Fruit fly (Drosophila melanogaster) whole organism, embryonic: ENCODE measurements around the gene trr.

Experiments used
- B-H2 ChIP-seq: fragments of 200-800 bp; sonication (Bioruptor generic); optimal IDR thresholded peaks from 2 replicates; lab custom pipeline; 2018; ENCODE audit warnings: missing biosample characterization, mild to moderate bottlenecking, missing genetic modification characterization
- Bdp1 ChIP-seq: fragments of 200-800 bp; sonication (Bioruptor generic); optimal IDR thresholded peaks from 3 replicates; lab custom pipeline; 2016; ENCODE audit warnings: missing biosample characterization, missing genetic modification characterization
- CG10462 ChIP-seq: fragments of 200-800 bp; sonication (Bioruptor generic); optimal IDR thresholded peaks from 2 replicates; lab custom pipeline; 2016; ENCODE audit warnings: missing biosample characterization, missing genetic modification characterization
- CG12299 ChIP-seq: fragments of 200-800 bp; sonication (Bioruptor generic); optimal IDR thresholded peaks from 2 replicates; lab custom pipeline; 2018; ENCODE audit warnings: missing biosample characterization, mild to moderate bottlenecking, missing genetic modification characterization
- CG13894 ChIP-seq: fragments of 200-800 bp; sonication (Bioruptor generic); optimal IDR thresholded peaks from 3 replicates; lab custom pipeline; 2018; ENCODE audit warnings: missing biosample characterization, mild to moderate bottlenecking, missing genetic modification characterization, moderate library complexity
- CG14050 ChIP-seq: fragments of 200-800 bp; sonication (Bioruptor generic); IDR thresholded peaks from 3 replicates; pipeline ENCODE4 v1.3.6; 2022; ENCODE audit warnings: missing biosample characterization, missing genetic modification characterization
- CG2202 ChIP-seq: fragments of 200-800 bp; sonication (Bioruptor generic); optimal IDR thresholded peaks from 2 replicates; lab custom pipeline; 2018; ENCODE audit warnings: missing biosample characterization, mild to moderate bottlenecking, missing genetic modification characterization
- CG2889 ChIP-seq: fragments of 200-800 bp; sonication (Bioruptor generic); IDR thresholded peaks from 3 replicates; pipeline ENCODE4 v1.3.6; 2022; ENCODE audit warnings: missing biosample characterization, missing genetic modification characterization
- CG31388 ChIP-seq: fragments of 200-800 bp; sonication (Bioruptor generic); optimal IDR thresholded peaks from 2 replicates; lab custom pipeline; 2016; ENCODE audit warnings: missing biosample characterization, missing genetic modification characterization
- CG3163 ChIP-seq: fragments of 200-800 bp; sonication (Bioruptor generic); optimal IDR thresholded peaks from 3 replicates; lab custom pipeline; 2016; ENCODE audit warnings: missing biosample characterization, missing genetic modification characterization
- CG32532 ChIP-seq: fragments of 200-800 bp; sonication (Bioruptor generic); IDR thresholded peaks from 2 replicates; pipeline ENCODE4 v1.3.6; 2022; ENCODE audit warnings: missing biosample characterization, missing genetic modification characterization
- CG32767 ChIP-seq: fragments of 200-800 bp; sonication (Bioruptor generic); IDR thresholded peaks from 2 replicates; pipeline ENCODE4 v1.3.6; 2022; ENCODE audit warnings: missing biosample characterization, missing genetic modification characterization
- CG4617 ChIP-seq: fragments of 200-800 bp; sonication (Bioruptor generic); optimal IDR thresholded peaks from 3 replicates; lab custom pipeline; 2016; ENCODE audit warnings: missing biosample characterization, missing genetic modification characterization, borderline replicate concordance
- CG5180 ChIP-seq: fragments of 200-800 bp; sonication (Bioruptor generic); optimal IDR thresholded peaks from 3 replicates; lab custom pipeline; 2017; ENCODE audit warnings: missing biosample characterization, missing genetic modification characterization, mild to moderate bottlenecking, moderate library complexity, missing genetic modification reagents
- CG5953 ChIP-seq: fragments of 200-800 bp; sonication (Bioruptor generic); IDR thresholded peaks from 2 replicates; pipeline ENCODE4 v1.3.6; 2022; ENCODE audit warnings: missing biosample characterization, missing genetic modification characterization
- CG6689 ChIP-seq: fragments of 200-800 bp; sonication (Bioruptor generic); IDR thresholded peaks from 2 replicates; pipeline ENCODE4 v1.3.6; 2022; ENCODE audit warnings: missing biosample characterization, missing genetic modification characterization
- CG7372 ChIP-seq: fragments of 200-800 bp; sonication (Bioruptor generic); IDR thresholded peaks from 2 replicates; pipeline ENCODE4 v1.3.6; 2022; ENCODE audit warnings: missing biosample characterization, missing genetic modification characterization
- CG9215 ChIP-seq: fragments of 200-800 bp; sonication (Bioruptor generic); IDR thresholded peaks from 2 replicates; pipeline ENCODE4 v1.3.6; 2022; ENCODE audit warnings: missing biosample characterization, missing genetic modification characterization
- Chrac-16 ChIP-seq: fragments of 200-800 bp; sonication (Bioruptor generic); optimal IDR thresholded peaks from 3 replicates; lab custom pipeline; 2016; ENCODE audit warnings: missing biosample characterization, missing genetic modification characterization
- Drgx ChIP-seq: fragments of 200-800 bp; sonication (Bioruptor generic); IDR thresholded peaks from 2 replicates; pipeline ENCODE4 v1.3.6; 2022; ENCODE audit warnings: missing biosample characterization, missing genetic modification characterization
- Eip74EF ChIP-seq, 2 experiments: fragments of 200-800 bp in 1 of 2; fragments of >200 bp in 1 of 2; sonication (Bioruptor generic) in 1 of 2; optimal IDR thresholded peaks; 2 replicates each; lab custom pipeline; 2017 to 2019; ENCODE audit warnings: missing biosample characterization in 2 of 2, missing genetic modification characterization in 2 of 2, mild to moderate bottlenecking in 1 of 2, moderate library complexity in 1 of 2
- HLH3B ChIP-seq: fragments of 200-800 bp; sonication (Bioruptor generic); IDR thresholded peaks from 2 replicates; pipeline ENCODE4 v1.3.6; 2022; ENCODE audit warnings: missing biosample characterization, missing genetic modification characterization
- Jarid2 ChIP-seq: fragments of 200-800 bp; sonication (Bioruptor generic); optimal IDR thresholded peaks from 3 replicates; lab custom pipeline; 2017; ENCODE audit warnings: mild to moderate bottlenecking, missing biosample characterization, missing genetic modification reagents, missing genetic modification characterization
- Lhr ChIP-seq: fragments of 200-800 bp; sonication (Bioruptor generic); optimal IDR thresholded peaks from 3 replicates; lab custom pipeline; 2017; ENCODE audit warnings: mild to moderate bottlenecking, missing biosample characterization, missing genetic modification reagents, missing genetic modification characterization
- Lpt ChIP-seq: fragments of >200 bp; optimal IDR thresholded peaks from 2 replicates; lab custom pipeline; 2018; ENCODE audit warnings: missing biosample characterization, missing genetic modification characterization
- Mes4 ChIP-seq: fragments of 200-800 bp; sonication (Bioruptor generic); optimal IDR thresholded peaks from 2 replicates; lab custom pipeline; 2016; ENCODE audit warnings: missing biosample characterization, missing genetic modification characterization
- Nf-YC ChIP-seq: fragments of 200-800 bp; optimal IDR thresholded peaks from 3 replicates; lab custom pipeline; 2019; ENCODE audit warnings: missing biosample characterization, mild to moderate bottlenecking, missing genetic modification characterization, moderate library complexity
- Sry-β ChIP-seq: fragments of 200-800 bp; sonication (Bioruptor generic); optimal IDR thresholded peaks from 2 replicates; lab custom pipeline; 2018; ENCODE audit warnings: missing biosample characterization, mild to moderate bottlenecking, missing genetic modification characterization, moderate library complexity
- bcd ChIP-seq: fragments of 200-800 bp; sonication (Bioruptor generic); optimal IDR thresholded peaks from 2 replicates; lab custom pipeline; 2017; ENCODE audit warnings: missing biosample characterization, mild to moderate bottlenecking, missing genetic modification characterization
- btn ChIP-seq: fragments of 200-800 bp; sonication (Bioruptor generic); optimal IDR thresholded peaks from 2 replicates; lab custom pipeline; 2016; ENCODE audit warnings: missing biosample characterization, missing genetic modification characterization
- croc ChIP-seq: fragments of 200-800 bp; sonication (Bioruptor generic); conservative IDR thresholded peaks from 3 replicates; pipeline ENCODE4 v1.3.6; 2022; ENCODE audit warnings: missing biosample characterization, missing genetic modification characterization
- ewg ChIP-seq: fragments of 200-800 bp; sonication (Bioruptor generic); optimal IDR thresholded peaks from 3 replicates; lab custom pipeline; 2017; ENCODE audit warnings: mild to moderate bottlenecking, missing biosample characterization, missing genetic modification reagents, missing genetic modification characterization
- grau ChIP-seq: fragments of 200-800 bp; optimal IDR thresholded peaks from 3 replicates; lab custom pipeline; 2019; ENCODE audit warnings: missing biosample characterization, mild to moderate bottlenecking, missing genetic modification characterization, moderate library complexity
- gsb ChIP-seq: fragments of 200-800 bp; sonication (Bioruptor generic); IDR thresholded peaks from 2 replicates; pipeline ENCODE4 v1.3.6; 2022; ENCODE audit warnings: missing biosample characterization, missing genetic modification characterization
- ham ChIP-seq: fragments of 200-800 bp; sonication (Bioruptor generic); IDR thresholded peaks from 2 replicates; pipeline ENCODE4 v1.3.6; 2022; ENCODE audit warnings: missing biosample characterization, missing genetic modification characterization
- hbn ChIP-seq: fragments of 200-800 bp; sonication (Bioruptor generic); IDR thresholded peaks from 2 replicates; pipeline ENCODE4 v1.3.6; 2022; ENCODE audit warnings: missing biosample characterization, missing genetic modification characterization; ENCODE audit not compliant: partially characterized antibody
- her ChIP-seq: fragments of 200-800 bp; sonication (Bioruptor generic); optimal IDR thresholded peaks from 2 replicates; lab custom pipeline; 2016; ENCODE audit warnings: missing biosample characterization, missing genetic modification characterization
- hkb ChIP-seq, 2 experiments: fragments of 200-800 bp in 1 of 2; fragments of >200 bp in 1 of 2; sonication (Bioruptor generic) in 1 of 2; IDR thresholded peaks in 1 of 2; optimal IDR thresholded peaks in 1 of 2; 2 replicates each; pipeline versions ENCODE4 v1.3.6 to Lab custom; 2017 to 2022; ENCODE audit warnings: missing biosample characterization in 1 of 2, missing genetic modification characterization in 1 of 2
- mirr ChIP-seq: fragments of 200-800 bp; sonication (Bioruptor generic); optimal IDR thresholded peaks from 3 replicates; lab custom pipeline; 2018; ENCODE audit warnings: missing biosample characterization, mild to moderate bottlenecking, missing genetic modification characterization
- nom ChIP-seq: fragments of 200-800 bp; sonication (Bioruptor generic); optimal IDR thresholded peaks from 2 replicates; lab custom pipeline; 2017; ENCODE audit warnings: missing biosample characterization, missing genetic modification characterization, mild to moderate bottlenecking, moderate library complexity, missing genetic modification reagents
- oc ChIP-seq: fragments of 200-800 bp; sonication (Bioruptor generic); optimal IDR thresholded peaks from 2 replicates; lab custom pipeline; 2018; ENCODE audit warnings: missing biosample characterization, mild to moderate bottlenecking, missing genetic modification characterization, moderate library complexity
- odd ChIP-seq: fragments of 200-800 bp; sonication (Bioruptor generic); optimal IDR thresholded peaks from 2 replicates; lab custom pipeline; 2017; ENCODE audit warnings: missing biosample characterization, mild to moderate bottlenecking, missing genetic modification characterization
- otp ChIP-seq: fragments of 200-800 bp; sonication (Bioruptor generic); IDR thresholded peaks from 3 replicates; pipeline ENCODE4, ENCODE4 v1.3.6; 2022; ENCODE audit warnings: missing biosample characterization, missing genetic modification characterization
- p53 ChIP-seq: fragments of 200-800 bp; sonication (Bioruptor generic); optimal IDR thresholded peaks from 2 replicates; lab custom pipeline; 2016; ENCODE audit warnings: missing biosample characterization, missing genetic modification characterization
- peb ChIP-seq: fragments of 200-800 bp; sonication (Bioruptor generic); IDR thresholded peaks from 2 replicates; pipeline ENCODE4 v1.3.6; 2022; ENCODE audit warnings: missing biosample characterization, missing genetic modification characterization
- pnt ChIP-seq: fragments of 200-800 bp; sonication (Bioruptor generic); optimal IDR thresholded peaks from 3 replicates; lab custom pipeline; 2016; ENCODE audit warnings: missing biosample characterization, missing genetic modification characterization
- ro ChIP-seq: fragments of 200-800 bp; sonication (Bioruptor generic); IDR thresholded peaks from 2 replicates; pipeline ENCODE4 v1.3.6; 2022; ENCODE audit warnings: missing biosample characterization, missing genetic modification characterization
- row ChIP-seq: fragments of 200-800 bp; sonication (Bioruptor generic); IDR thresholded peaks from 3 replicates; pipeline ENCODE4 v1.3.6; 2022; ENCODE audit warnings: missing biosample characterization, missing genetic modification characterization
- usp ChIP-seq: fragments of >200 bp; optimal IDR thresholded peaks from 2 replicates; lab custom pipeline; 2017; ENCODE audit warnings: missing biosample characterization, missing genetic modification characterization
- vnd ChIP-seq: fragments of 200-800 bp; sonication (Bioruptor generic); IDR thresholded peaks from 3 replicates; pipeline ENCODE4 v1.3.6; 2022; ENCODE audit warnings: missing biosample characterization, missing genetic modification characterization; ENCODE audit not compliant: partially characterized antibody

The trr gene

dm6 chrX:1845413-1845951, 44.3 kb downstream of the trr start (continued):
- TF ChIP-seq CG3163 (GFP tag; lab: Kevin White, UChicago) = peak; percentile 49
- no peak for TF ChIP-seq CG2889 (GFP tag; lab: Robert Waterston, UW)
- TF ChIP-seq ham = peak; percentile 57; the same call in 1 of the 2 replicates
- 0 out of 3 replicates have a peak, but pooled peaks have one; percentile 17 for TF ChIP-seq CG14050 (GFP tag; lab: Robert Waterston, UW)
- peak; percentile 15; the same call in 1 of the 3 replicates for TF ChIP-seq row
- no peak for TF ChIP-seq peb (GFP tag; lab: Robert Waterston, UW)
- no peak for TF ChIP-seq HLH3B (GFP tag; lab: Robert Waterston, UW)
- TF ChIP-seq CG5953 (GFP tag; lab: Robert Waterston, UW) = 0 out of 2 replicates have a peak, but pooled peaks have one; percentile 31
- peak; percentile 34 for TF ChIP-seq CG2202 (tag; lab: Kevin White, UChicago)
- TF ChIP-seq otp = peak; percentile 33; the same call in 1 of the 3 replicates
- peak; percentile 36 for TF ChIP-seq B-H2
- TF ChIP-seq Chrac-16 = no peak
- TF ChIP-seq gsb = peak; percentile 49; the same call in 1 of the 2 replicates
- no peak for TF ChIP-seq Nf-YC (tag; lab: Kevin White, UChicago)
- TF ChIP-seq ewg (GFP tag; lab: Kevin White, UChicago) = peak; percentile 15
- no peak for TF ChIP-seq CG4617
- TF ChIP-seq Lpt = no peak
- TF ChIP-seq mirr = peak; percentile 41
- TF ChIP-seq odd (GFP tag; lab: Kevin White, UChicago) = no peak
- peak; percentile 5 for TF ChIP-seq bcd (GFP tag; lab: Kevin White, UChicago)
- TF ChIP-seq CG6689 (GFP tag; lab: Robert Waterston, UW) = 0 out of 2 replicates have a peak, but pooled peaks have one; percentile 7
- TF ChIP-seq grau (tag; lab: Kevin White, UChicago) = peak; percentile 12
- TF ChIP-seq vnd (GFP tag; lab: Robert Waterston, UW) = no peak
- no peak for TF ChIP-seq usp (GFP tag; lab: Kevin White, UChicago)
- no peak for TF ChIP-seq Sry-β
- TF ChIP-seq nom (GFP tag; lab: Kevin White, UChicago) = no peak
- peak; percentile 46 for TF ChIP-seq CG32532 (GFP tag; lab: Robert Waterston, UW)
- peak; percentile 27 for TF ChIP-seq CG12299
- TF ChIP-seq CG31388 (GFP tag; lab: Kevin White, UChicago) = no peak
- TF ChIP-seq croc (GFP tag; lab: Robert Waterston, UW) = no peak
- peak; percentile 54 for TF ChIP-seq Bdp1 (GFP tag; lab: Kevin White, UChicago)
- no peak for TF ChIP-seq CG32767 (GFP tag; lab: Robert Waterston, UW)
- TF ChIP-seq oc (tag; lab: Kevin White, UChicago) = no peak
- TF ChIP-seq her (GFP tag; lab: Kevin White, UChicago) = peak; percentile 74
- TF ChIP-seq CG10462 (GFP tag; lab: Kevin White, UChicago) = no peak
- peak; percentile 7 for TF ChIP-seq CG5180 (GFP tag; lab: Kevin White, UChicago)
- TF ChIP-seq hbn (GFP tag; lab: Robert Waterston, UW) = no peak
- TF ChIP-seq Jarid2 (GFP tag; lab: Kevin White, UChicago) = peak; percentile 16
- no peak for TF ChIP-seq ro (GFP tag; lab: Robert Waterston, UW)
- no peak for TF ChIP-seq Lhr (GFP tag; lab: Kevin White, UChicago)
- 0 out of 2 replicates have a peak, but pooled peaks have one; percentile 7 for TF ChIP-seq Drgx (GFP tag; lab: Robert Waterston, UW)
- no peak for TF ChIP-seq pnt (GFP tag; lab: Kevin White, UChicago)
- TF ChIP-seq CG13894 = peak; percentile 31
- TF ChIP-seq CG7372 (GFP tag; lab: Robert Waterston, UW) = no peak
- TF ChIP-seq Eip74EF (GFP tag; optimal IDR thresholded peaks at IDR 0.05; lab: Kevin White, UChicago) = no peak
- no peak for TF ChIP-seq hkb (optimal IDR thresholded peaks at IDR 0.05; lab: Kevin White, UChicago)
- peak; percentile 72 for TF ChIP-seq hkb (GFP tag; IDR thresholded peaks at IDR 0.05; lab: Robert Waterston, UW)
- TF ChIP-seq p53 = peak; percentile 17
- peak; percentile 43 for TF ChIP-seq Mes4 (GFP tag; lab: Kevin White, UChicago)
- TF ChIP-seq CG9215 (GFP tag; lab: Robert Waterston, UW) = 0 out of 2 replicates have a peak, but pooled peaks have one; percentile 12
- peak; percentile 18 for TF ChIP-seq btn
